Worm (Caenorhabditis elegans) whole organism, L4 larva: Measurements from ENCODE around the gene sru-15.

Experiments used
- F26F4.8 ChIP-seq: fragments of 200-800 bp; sonication (Bioruptor generic); conservative IDR thresholded peaks from 2 replicates; pipeline ENCODE4 v1.3.6; 2022; ENCODE audit warnings: missing genetic modification characterization, missing compliant biosample characterization
- daf-16 ChIP-seq, 3 experiments: sonication (generic microtip); optimal IDR thresholded peaks; 2 replicates each; lab custom pipeline; 2016 to 2017; ENCODE audit warnings: missing genetic modification characterization in 3 of 3, missing genetic modification reagents in 3 of 3, mild to moderate bottlenecking in 2 of 3, missing compliant biosample characterization in 2 of 3, missing biosample characterization in 1 of 3, moderate library complexity in 1 of 3
- dve-1 ChIP-seq: sonication (generic microtip); optimal IDR thresholded peaks from 2 replicates; lab custom pipeline; 2017; ENCODE audit warnings: antibody characterized with exemption, mild to moderate bottlenecking, missing genetic modification characterization, missing compliant biosample characterization; ENCODE audit not compliant: insufficient read depth
- hlh-11 ChIP-seq: fragments of 200-800 bp; sonication (Bioruptor generic); optimal IDR thresholded peaks from 2 replicates; lab custom pipeline; 2018; ENCODE audit warnings: mild to moderate bottlenecking, missing genetic modification characterization, missing compliant biosample characterization
- hlh-30 ChIP-seq: sonication (generic microtip); optimal IDR thresholded peaks from 2 replicates; lab custom pipeline; 2017; ENCODE audit warnings: antibody characterized with exemption, mild to moderate bottlenecking, missing genetic modification characterization, missing compliant biosample characterization; ENCODE audit not compliant: insufficient read depth
- hmg-1.1 ChIP-seq: fragments of 200-800 bp; sonication (Bioruptor generic); IDR thresholded peaks from 2 replicates; pipeline ENCODE4 v1.3.6; 2022; ENCODE audit warnings: missing genetic modification reagents, missing genetic modification characterization, missing compliant biosample characterization
- madf-9 ChIP-seq: fragments of 200-800 bp; sonication (Bioruptor generic); conservative IDR thresholded peaks from 2 replicates; pipeline ENCODE4 v1.3.6; 2022; ENCODE audit warnings: missing genetic modification reagents, missing genetic modification characterization, missing compliant biosample characterization
- mdl-1 ChIP-seq, 2 experiments: fragments of 150-350 bp in 1 of 2; sonication (generic microtip) in 1 of 2; optimal IDR thresholded peaks; 2 replicates each; lab custom pipeline; 2014 to 2017; ENCODE audit warnings: missing biosample characterization in 2 of 2, missing genetic modification characterization in 2 of 2
- nhr-102 ChIP-seq: sonication (generic microtip); optimal IDR thresholded peaks from 2 replicates; lab custom pipeline; 2016; ENCODE audit warnings: mild to moderate bottlenecking, missing genetic modification characterization, moderate library complexity, missing compliant biosample characterization
- nhr-28 ChIP-seq: fragments of 150-350 bp; optimal IDR thresholded peaks from 2 replicates; lab custom pipeline; 2014; ENCODE audit warnings: missing biosample characterization, missing genetic modification characterization
- pha-4 ChIP-seq, 2 experiments: fragments of 150-350 bp in 1 of 2; fragments of 200-800 bp in 1 of 2; sonication (Bioruptor generic) in 1 of 2; IDR thresholded peaks in 1 of 2; optimal IDR thresholded peaks in 1 of 2; 2 replicates each; pipeline versions ENCODE4 v1.3.6 to Lab custom; 2014 to 2022; ENCODE audit warnings: missing genetic modification characterization in 2 of 2, missing genetic modification reagents in 2 of 2, missing biosample characterization in 1 of 2, missing compliant biosample characterization in 1 of 2
- php-3 ChIP-seq: fragments of 200-800 bp; sonication (Bioruptor generic); IDR thresholded peaks from 2 replicates; pipeline ENCODE4 v1.3.6; 2022; ENCODE audit warnings: missing genetic modification reagents, missing genetic modification characterization, missing compliant biosample characterization
- snpc-1.2 ChIP-seq: fragments of 200-800 bp; sonication (Bioruptor generic); IDR thresholded peaks from 2 replicates; pipeline ENCODE4 v1.3.6; 2022; ENCODE audit warnings: missing genetic modification reagents, missing genetic modification characterization, missing compliant biosample characterization

The sru-15 gene

ce11 chrIV:17441260-17441659 lies 45.2 kb downstream of the sru-15 start:
- peak; percentile 51 for TF ChIP-seq dve-1
- peak; percentile 60 for TF ChIP-seq hlh-30 (tag; lab: Kevin White, UChicago)
- TF ChIP-seq daf-16 (GFP tag; optimal IDR thresholded peaks at IDR 0.05; lab: Kevin White, UChicago), result no peak
- TF ChIP-seq daf-16 (tag; optimal IDR thresholded peaks at IDR 0.05; lab: Kevin White, UChicago), result peak; percentile 46
- TF ChIP-seq snpc-1.2, result no peak
- no peak for TF ChIP-seq nhr-102 (tag; lab: Kevin White, UChicago)
- TF ChIP-seq mdl-1 (tag; optimal IDR thresholded peaks at IDR 0.05; lab: Kevin White, UChicago), result peak in 1 of 2 experiments; percentile 52
- TF ChIP-seq pha-4 (GFP tag; IDR thresholded peaks at IDR 0.05; lab: Robert Waterston, UW), result no peak
- TF ChIP-seq pha-4 (tag; optimal IDR thresholded peaks at IDR 0.05; lab: Kevin White, UChicago), result no peak

ce11 chrIV:17442503-17442902 lies 46.5 kb downstream of the sru-15 start, which contains the start of gene F11E6.11:
Gene F11E6.11 (plus strand): TSS chrIV:17442827.
- TF ChIP-seq hmg-1.1 (GFP tag; lab: Robert Waterston, UW) (no peak), mdl-1 (tag; optimal IDR thresholded peaks at IDR 0.05; lab: Kevin White, UChicago) (peak in 1 of 2 experiments; percentile 20), nhr-28 (tag; lab: Kevin White, UChicago) (peak; percentile 23), hlh-11 (tag; lab: Kevin White, UChicago) (peak; percentile 4), snpc-1.2 (no peak), hlh-30 (tag; lab: Kevin White, UChicago) (peak; percentile 77), F26F4.8 (GFP tag; lab: Robert Waterston, UW) (no peak), php-3 (GFP tag; lab: Robert Waterston, UW) (no peak), dve-1 (peak; percentile 40), madf-9 (no peak)
